Worm (Caenorhabditis elegans): ENCODE measurements around the gene T23B12.11.

DNA sequence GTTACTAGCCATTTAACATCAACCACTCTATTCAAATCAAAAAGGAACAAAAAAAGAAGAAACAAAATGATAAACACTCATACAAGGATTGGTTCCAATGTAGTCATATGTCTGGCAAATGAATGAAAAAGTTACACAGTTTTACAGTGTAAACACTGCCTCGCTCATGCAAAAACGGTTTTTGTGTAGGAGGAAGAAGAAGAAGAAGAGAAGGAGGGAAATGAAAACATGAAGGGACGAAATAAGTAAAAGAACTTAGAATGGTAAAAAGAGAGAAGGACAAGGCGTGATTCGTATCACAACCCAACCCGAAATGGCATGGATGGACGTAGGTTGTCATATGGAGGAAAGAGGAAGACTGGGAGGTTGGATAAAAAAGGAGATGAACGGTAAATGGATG, 48.3 kb upstream of the T23B12.11 start:
- no peak for TF ChIP-seq ceh-39 (tag; optimal IDR thresholded peaks at IDR 0.05)
- no peak for TF ChIP-seq pha-4 (tag; optimal IDR thresholded peaks at IDR 0.05)
- no peak for TF ChIP-seq unc-39 (tag; optimal IDR thresholded peaks at IDR 0.05)
- TF ChIP-seq drap-1 (GFP tag; optimal IDR thresholded peaks at IDR 0.05) = no peak
- no peak for TF ChIP-seq M03D4.4 (tag; optimal IDR thresholded peaks at IDR 0.05)
